Worm (Caenorhabditis elegans) whole organism, midembryonic: Measurements from ENCODE around the gene clec-137.

ENCODE experiments used
- T22C8.4 ChIP-seq: fragments of 200-800 bp; sonication (Bioruptor generic); IDR thresholded peaks from 2 replicates; pipeline ENCODE4 v1.3.6; 2022; ENCODE audit warnings: missing genetic modification characterization, missing compliant biosample characterization
- cog-1 ChIP-seq: sonication (generic microtip); optimal IDR thresholded peaks from 2 replicates; lab custom pipeline; 2016; ENCODE audit warnings: missing genetic modification characterization, missing compliant biosample characterization
- flt-1 ChIP-seq: fragments of 200-800 bp; sonication (Bioruptor generic); IDR thresholded peaks from 2 replicates; pipeline ENCODE4 v1.3.6; 2022; ENCODE audit warnings: missing genetic modification characterization, missing compliant biosample characterization
- klf-2 ChIP-seq: fragments of 200-800 bp; sonication (Bioruptor generic); conservative IDR thresholded peaks from 2 replicates; pipeline ENCODE4 v1.3.6; 2022; ENCODE audit warnings: missing genetic modification reagents, missing genetic modification characterization, missing compliant biosample characterization
- med-1 ChIP-seq: sonication (generic microtip); optimal IDR thresholded peaks from 2 replicates; lab custom pipeline; 2017; ENCODE audit warnings: missing genetic modification characterization, mild to moderate bottlenecking, missing compliant biosample characterization, antibody characterized with exemption, missing genetic modification reagents; ENCODE audit not compliant: insufficient read depth
- tab-1 ChIP-seq: fragments of 200-800 bp; sonication (Bioruptor generic); IDR thresholded peaks from 2 replicates; pipeline ENCODE4 v1.3.6; 2022; ENCODE audit warnings: missing genetic modification characterization, missing compliant biosample characterization
- ztf-23 ChIP-seq: fragments of 200-800 bp; sonication (Bioruptor generic); IDR thresholded peaks from 2 replicates; pipeline ENCODE4 v1.3.6; 2022; ENCODE audit warnings: missing genetic modification reagents, missing genetic modification characterization, missing compliant biosample characterization

DNA sequence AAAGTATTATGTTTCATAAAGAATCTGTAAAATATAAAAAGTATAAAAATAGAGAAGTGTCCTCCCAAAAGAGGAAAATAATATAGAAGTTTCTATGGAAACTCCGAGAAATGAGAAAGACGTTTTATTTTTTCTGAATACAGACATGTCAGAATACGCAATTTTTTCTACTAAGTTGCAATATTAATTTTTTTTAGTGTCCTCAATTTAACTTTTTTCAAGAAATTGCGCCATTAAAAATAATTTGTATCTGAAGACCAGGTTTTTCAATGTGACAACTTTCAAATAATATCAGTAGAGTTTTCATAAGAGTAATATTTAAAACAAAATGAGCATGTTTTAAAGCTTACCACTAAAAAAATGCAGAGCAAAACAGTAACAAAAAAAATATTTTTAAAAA, 49.7 kb upstream of the clec-137 start, which contains the start of gene fut-5:
- TF ChIP-seq klf-2 (GFP tag; lab: Robert Waterston, UW) (no peak), ztf-23 (GFP tag; lab: Robert Waterston, UW) (no peak), cog-1 (tag; lab: Kevin White, UChicago) (no peak), flt-1 (no peak), tab-1 (GFP tag; lab: Robert Waterston, UW) (no peak), T22C8.4 (no peak), med-1 (GFP tag; lab: Kevin White, UChicago) (no peak)
